Worm (Caenorhabditis elegans) whole organism, L4/young adult: ENCODE results near the gene F16F9.1.

Source experiments
- W03F9.2 ChIP-seq: fragments of 150-350 bp; optimal IDR thresholded peaks from 2 replicates; lab custom pipeline; 2014; ENCODE audit warnings: missing biosample characterization, missing genetic modification characterization
- dao-5 ChIP-seq: sonication (generic microtip); optimal IDR thresholded peaks from 2 replicates; lab custom pipeline; 2016; ENCODE audit warnings: missing genotype, missing genetic modification characterization, moderate library complexity, missing compliant biosample characterization
- him-1 ChIP-seq: sonication (generic microtip); optimal IDR thresholded peaks from 2 replicates; lab custom pipeline; 2016; ENCODE audit warnings: missing genotype, missing genetic modification reagents, missing genetic modification characterization, missing compliant biosample characterization

DNA sequence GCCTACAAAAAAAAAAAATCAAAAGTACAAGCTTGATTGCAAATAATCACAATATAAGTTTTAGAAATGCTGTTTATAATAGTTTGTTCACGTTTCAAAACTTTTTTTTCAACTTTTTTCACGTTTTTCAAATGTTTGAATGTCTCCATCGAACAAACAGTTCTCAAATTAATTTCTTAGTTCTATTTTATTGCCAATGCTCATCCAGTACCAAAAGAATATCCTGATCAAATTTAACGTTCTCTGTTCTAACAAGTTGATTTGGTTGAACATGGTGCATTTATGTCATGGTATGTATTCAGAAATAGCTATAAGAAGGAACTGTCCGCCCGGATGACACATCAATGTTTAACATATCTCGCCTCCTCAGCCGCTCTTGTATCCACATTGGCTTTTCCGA lies 13.8 kb upstream of the F16F9.1 start, which contains the start of gene kin-9:
- TF ChIP-seq W03F9.2: no peak
- TF ChIP-seq dao-5 (tag; lab: Kevin White, UChicago): no peak
- TF ChIP-seq him-1: no peak
